Worm (Caenorhabditis elegans): Measurements from ENCODE around the gene nmur-3.

nmur-3 gene

DNA sequence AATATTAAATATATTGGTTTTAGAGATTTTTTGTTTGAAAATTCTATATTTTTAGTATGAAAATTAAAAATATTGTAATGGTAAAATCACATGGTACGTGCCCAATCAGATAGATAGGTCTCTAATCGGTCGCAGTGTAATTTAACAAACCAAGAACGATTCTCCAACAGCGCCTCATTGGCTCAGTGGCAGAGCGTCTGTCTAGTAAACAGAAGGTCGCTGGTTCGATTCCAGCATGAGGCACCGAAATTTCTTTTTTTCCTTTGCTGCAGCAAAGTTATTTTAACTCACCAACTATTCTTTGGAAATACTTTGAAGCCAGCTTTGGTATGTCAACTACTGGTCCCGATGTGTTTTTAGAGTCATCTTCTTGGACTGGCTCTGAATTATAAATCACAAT lies 21.5 kb upstream of the nmur-3 start (continued):
- TF ChIP-seq pag-3 (tag; optimal IDR thresholded peaks at IDR 0.05; ENCODE audit: borderline replicate concordance, insufficient read depth): no peak
- no peak for TF ChIP-seq ztf-4 (tag; optimal IDR thresholded peaks at IDR 0.05)
- TF ChIP-seq nhr-85 (tag): no peak
- no peak for TF ChIP-seq nhr-237 (tag; optimal IDR thresholded peaks at IDR 0.05)
- no peak for TF ChIP-seq C04F5.9 (tag; optimal IDR thresholded peaks at IDR 0.05)
- TF ChIP-seq hlh-4 (tag; optimal IDR thresholded peaks at IDR 0.05): no peak
- no peak for TF ChIP-seq F16B12.6 (tag; optimal IDR thresholded peaks at IDR 0.05)
- TF ChIP-seq fkh-8 (tag; optimal IDR thresholded peaks at IDR 0.05): no peak
- peak in 1 of 2 experiments; percentile 56 for TF ChIP-seq lin-35 (GFP tag; optimal IDR thresholded peaks at IDR 0.05)
- no peak for TF ChIP-seq elt-2 (tag; optimal IDR thresholded peaks at IDR 0.05)
- TF ChIP-seq unc-130 (tag; optimal IDR thresholded peaks at IDR 0.05): peak; percentile 47
- TF ChIP-seq ama-1 (optimal IDR thresholded peaks at IDR 0.05): no peak
- no peak for TF ChIP-seq C34B4.2 (tag; optimal IDR thresholded peaks at IDR 0.05)
- no peak for TF ChIP-seq ces-1 (GFP tag; optimal IDR thresholded peaks at IDR 0.05)
- TF ChIP-seq mep-1 (tag; optimal IDR thresholded peaks at IDR 0.05): no peak
- no peak for TF ChIP-seq mef-2 (tag; optimal IDR thresholded peaks at IDR 0.05)
- TF ChIP-seq blmp-1 (tag; optimal IDR thresholded peaks at IDR 0.05): no peak
- peak; percentile 17 for TF ChIP-seq lin-14 (GFP tag; optimal IDR thresholded peaks at IDR 0.05)
- TF ChIP-seq egl-27 (tag; optimal IDR thresholded peaks at IDR 0.05): no peak
- peak; percentile 73 for TF ChIP-seq C16A3.4 (tag; optimal IDR thresholded peaks at IDR 0.05)
- no peak for TF ChIP-seq sptf-1 (tag; optimal IDR thresholded peaks at IDR 0.05)
- no peak for TF ChIP-seq isw-1 (GFP tag; IDR thresholded peaks at IDR 0.05)
- no peak for TF ChIP-seq unc-62 (GFP tag; optimal IDR thresholded peaks at IDR 0.05)
- no peak for TF ChIP-seq nhr-84 (tag; optimal IDR thresholded peaks at IDR 0.05)
- TF ChIP-seq nhr-71 (tag; optimal IDR thresholded peaks at IDR 0.05): no peak
- TF ChIP-seq tbx-2 (tag; optimal IDR thresholded peaks at IDR 0.05): no peak
- TF ChIP-seq pax-3 (tag; optimal IDR thresholded peaks at IDR 0.05): no peak
- no peak for TF ChIP-seq sox-4 (tag; optimal IDR thresholded peaks at IDR 0.05)
- TF ChIP-seq hlh-17 (GFP tag; optimal IDR thresholded peaks at IDR 0.05; ENCODE audit: borderline replicate concordance): no peak
- TF ChIP-seq rnt-1 (tag; optimal IDR thresholded peaks at IDR 0.05): peak; percentile 66
- TF ChIP-seq unc-86 (tag; optimal IDR thresholded peaks at IDR 0.05): no peak
- TF ChIP-seq aly-2 (tag; optimal IDR thresholded peaks at IDR 0.05): no peak
- no peak for TF ChIP-seq ceh-88 (GFP tag; IDR thresholded peaks at IDR 0.05)
- no peak for TF ChIP-seq nhr-77 (tag; optimal IDR thresholded peaks at IDR 0.05)
- TF ChIP-seq dsc-1 (tag; optimal IDR thresholded peaks at IDR 0.05): peak; percentile 16
- no peak for TF ChIP-seq egl-13 (tag; optimal IDR thresholded peaks at IDR 0.05)
- no peak for TF ChIP-seq ceh-8 (GFP tag; optimal IDR thresholded peaks at IDR 0.05)
- TF ChIP-seq lin-15B (tag; optimal IDR thresholded peaks at IDR 0.05): no peak
- TF ChIP-seq elt-3 (tag; optimal IDR thresholded peaks at IDR 0.05): no peak
- peak; percentile 44 for TF ChIP-seq nhr-20 (tag; optimal IDR thresholded peaks at IDR 0.05)
- TF ChIP-seq pqm-1 (tag; optimal IDR thresholded peaks at IDR 0.05): no peak
- no peak for TF ChIP-seq lir-3 (tag; optimal IDR thresholded peaks at IDR 0.05; ENCODE audit: poor library complexity)
- TF ChIP-seq snu-23 (GFP tag; optimal IDR thresholded peaks at IDR 0.05): peak; percentile 64
- no peak for TF ChIP-seq aha-1 (tag; optimal IDR thresholded peaks at IDR 0.05)
- no peak for TF ChIP-seq irx-1 (tag; optimal IDR thresholded peaks at IDR 0.05)
- TF ChIP-seq lin-39 (tag; optimal IDR thresholded peaks at IDR 0.05): no peak
- no peak for TF ChIP-seq nhr-76 (tag; optimal IDR thresholded peaks at IDR 0.05)
- TF ChIP-seq mdl-1 (tag; optimal IDR thresholded peaks at IDR 0.05): peak in 1 of 2 experiments; percentile 44
- TF ChIP-seq vab-15 (tag; optimal IDR thresholded peaks at IDR 0.05): no peak
- no peak for TF ChIP-seq hpl-2 (GFP tag; optimal IDR thresholded peaks at IDR 0.05)
- TF ChIP-seq fkh-10 (GFP tag; optimal IDR thresholded peaks at IDR 0.05): no peak
- TF ChIP-seq nhr-11 (tag; optimal IDR thresholded peaks at IDR 0.05): no peak
- TF ChIP-seq snpc-4 (tag; optimal IDR thresholded peaks at IDR 0.05): no peak
- no peak for TF ChIP-seq nhr-47 (tag; optimal IDR thresholded peaks at IDR 0.05)
- TF ChIP-seq fkh-4 (tag; optimal IDR thresholded peaks at IDR 0.05; ENCODE audit: borderline replicate concordance): no peak
